Worm (Caenorhabditis elegans) whole organism, young adult: ENCODE measurements around the gene F31E3.12.

Source experiments
- B0261.1 ChIP-seq: sonication (generic microtip); optimal IDR thresholded peaks from 2 replicates; lab custom pipeline; 2016; ENCODE audit warnings: mild to moderate bottlenecking, missing genetic modification characterization, moderate library complexity, missing compliant biosample characterization
- C06A6.2 ChIP-seq: fragments of 200-800 bp; sonication (Bioruptor generic); conservative IDR thresholded peaks from 2 replicates; pipeline ENCODE4 v1.3.6; 2022; ENCODE audit warnings: missing genetic modification characterization, missing compliant biosample characterization
- D2030.7 ChIP-seq: fragments of 200-800 bp; sonication (Bioruptor generic); IDR thresholded peaks from 2 replicates; pipeline ENCODE4 v1.3.6; 2022; ENCODE audit warnings: missing genetic modification reagents, missing genetic modification characterization, missing compliant biosample characterization
- F22D6.2 ChIP-seq: sonication (generic microtip); optimal IDR thresholded peaks from 2 replicates; lab custom pipeline; 2016; ENCODE audit warnings: mild to moderate bottlenecking, missing genetic modification characterization, missing compliant biosample characterization
- F33H1.4 ChIP-seq: fragments of 200-800 bp; sonication (Bioruptor generic); IDR thresholded peaks from 2 replicates; pipeline ENCODE4 v1.3.6; 2022; ENCODE audit warnings: missing genetic modification reagents, missing genetic modification characterization, missing compliant biosample characterization
- Y56A3A.18 ChIP-seq: fragments of 200-800 bp; sonication (Bioruptor generic); IDR thresholded peaks from 2 replicates; pipeline ENCODE4 v1.3.6; 2022; ENCODE audit warnings: missing genetic modification reagents, missing genetic modification characterization, missing compliant biosample characterization
- Y95B8A.8 ChIP-seq: fragments of 200-800 bp; sonication (Bioruptor generic); IDR thresholded peaks from 2 replicates; pipeline ENCODE4 v1.3.6; 2022; ENCODE audit warnings: missing genetic modification reagents, missing genetic modification characterization, missing compliant biosample characterization
- athp-1 ChIP-seq: sonication (generic microtip); optimal IDR thresholded peaks from 2 replicates; lab custom pipeline; 2017; ENCODE audit warnings: mild to moderate bottlenecking, missing genetic modification characterization, missing compliant biosample characterization
- attf-3 ChIP-seq: fragments of 200-800 bp; sonication (Bioruptor generic); conservative IDR thresholded peaks from 2 replicates; pipeline ENCODE4 v1.3.6; 2022; ENCODE audit warnings: missing genetic modification reagents, missing genetic modification characterization, missing compliant biosample characterization
- bed-1 ChIP-seq: fragments of 200-800 bp; sonication (Bioruptor generic); IDR thresholded peaks from 2 replicates; pipeline ENCODE4 v1.3.6; 2022; ENCODE audit warnings: missing genetic modification reagents, missing genetic modification characterization, missing compliant biosample characterization
- bed-2 ChIP-seq: fragments of 200-800 bp; sonication (Bioruptor generic); IDR thresholded peaks from 2 replicates; pipeline ENCODE4 v1.3.6; 2022; ENCODE audit warnings: missing genetic modification reagents, missing genetic modification characterization, missing compliant biosample characterization
- ccch-3 ChIP-seq: fragments of 200-800 bp; sonication (Bioruptor generic); optimal IDR thresholded peaks from 2 replicates; lab custom pipeline; 2018; ENCODE audit warnings: mild to moderate bottlenecking, missing genetic modification characterization, missing compliant biosample characterization
- cebp-1 ChIP-seq, 2 experiments: fragments of 200-800 bp in 1 of 2; sonication (Bioruptor generic) in 1 of 2; sonication (generic microtip) in 1 of 2; IDR thresholded peaks in 1 of 2; optimal IDR thresholded peaks in 1 of 2; 2 replicates each; pipeline versions ENCODE4 v1.3.6 to Lab custom; 2017 to 2022; ENCODE audit warnings: missing compliant biosample characterization in 2 of 2, missing genetic modification characterization in 2 of 2, mild to moderate bottlenecking in 1 of 2, missing genetic modification reagents in 1 of 2, moderate library complexity in 1 of 2
- ceh-100 ChIP-seq: fragments of 200-800 bp; sonication (Bioruptor generic); IDR thresholded peaks from 2 replicates; pipeline ENCODE4 v1.3.6; 2022; ENCODE audit warnings: missing genetic modification reagents, missing genetic modification characterization, missing compliant biosample characterization
- ceh-79 ChIP-seq: sonication (generic microtip); optimal IDR thresholded peaks from 2 replicates; lab custom pipeline; 2017; ENCODE audit warnings: mild to moderate bottlenecking, missing genetic modification characterization, missing compliant biosample characterization
- ceh-91 ChIP-seq: fragments of 200-800 bp; sonication (Bioruptor generic); IDR thresholded peaks from 2 replicates; pipeline ENCODE4 v1.3.6; 2022; ENCODE audit warnings: missing genetic modification reagents, missing genetic modification characterization, missing compliant biosample characterization
- chd-7 ChIP-seq: sonication (generic microtip); optimal IDR thresholded peaks from 2 replicates; lab custom pipeline; 2016; ENCODE audit warnings: mild to moderate bottlenecking, missing genetic modification characterization, moderate library complexity, missing compliant biosample characterization
- dox-1 ChIP-seq: fragments of 200-800 bp; sonication (Bioruptor generic); IDR thresholded peaks from 2 replicates; pipeline ENCODE4 v1.3.6; 2022; ENCODE audit warnings: missing genetic modification reagents, missing genetic modification characterization, missing compliant biosample characterization
- dpl-1 ChIP-seq: fragments of 150-350 bp; optimal IDR thresholded peaks from 2 replicates; lab custom pipeline; 2014; ENCODE audit warnings: missing biosample characterization, missing genetic modification reagents, missing genetic modification characterization
- efl-1 ChIP-seq: fragments of 150-350 bp; optimal IDR thresholded peaks from 2 replicates; lab custom pipeline; 2014; ENCODE audit warnings: missing biosample characterization, missing genetic modification reagents, missing genetic modification characterization
- egl-18 ChIP-seq: fragments of 200-800 bp; sonication (Bioruptor generic); IDR thresholded peaks from 2 replicates; pipeline ENCODE4 v1.3.6; 2022; ENCODE audit warnings: missing genetic modification reagents, missing genetic modification characterization, missing compliant biosample characterization
- ekl-4 ChIP-seq: fragments of 200-800 bp; sonication (Bioruptor generic); IDR thresholded peaks from 2 replicates; pipeline ENCODE4 v1.3.6; 2022; ENCODE audit warnings: missing genetic modification reagents, missing genetic modification characterization, missing compliant biosample characterization
- hmg-20 ChIP-seq: fragments of 200-800 bp; sonication (Bioruptor generic); IDR thresholded peaks from 2 replicates; pipeline ENCODE4 v1.3.6; 2022; ENCODE audit warnings: missing genetic modification reagents, missing genetic modification characterization, missing compliant biosample characterization
- hsf-1 ChIP-seq: fragments of 200-800 bp; sonication (Bioruptor generic); IDR thresholded peaks from 2 replicates; pipeline ENCODE4 v1.3.6; 2022; ENCODE audit warnings: missing genetic modification reagents, missing genetic modification characterization, missing compliant biosample characterization
- let-526 ChIP-seq: fragments of 200-800 bp; sonication (Bioruptor generic); IDR thresholded peaks from 2 replicates; pipeline ENCODE4 v1.3.6; 2022; ENCODE audit warnings: missing genetic modification reagents, missing genetic modification characterization, missing compliant biosample characterization
- lin-54 ChIP-seq: fragments of 200-800 bp; sonication (Bioruptor generic); optimal IDR thresholded peaks from 2 replicates; lab custom pipeline; 2018; ENCODE audit warnings: mild to moderate bottlenecking, missing genetic modification characterization, missing compliant biosample characterization
- lir-1 ChIP-seq: fragments of 200-800 bp; sonication (Bioruptor generic); conservative IDR thresholded peaks from 2 replicates; pipeline ENCODE4 v1.3.6; 2022; ENCODE audit warnings: missing genetic modification reagents, missing genetic modification characterization, missing compliant biosample characterization
- lsl-1 ChIP-seq: fragments of 200-800 bp; sonication (Bioruptor generic); optimal IDR thresholded peaks from 2 replicates; lab custom pipeline; 2018; ENCODE audit warnings: mild to moderate bottlenecking, missing genetic modification characterization, moderate library complexity, missing compliant biosample characterization
- madf-3 ChIP-seq: fragments of 200-800 bp; sonication (Bioruptor generic); IDR thresholded peaks from 2 replicates; pipeline ENCODE4 v1.3.6; 2022; ENCODE audit warnings: missing genetic modification reagents, missing genetic modification characterization, missing compliant biosample characterization
- madf-6 ChIP-seq: fragments of 200-800 bp; sonication (Bioruptor generic); IDR thresholded peaks from 2 replicates; pipeline ENCODE4 v1.3.6; 2022; ENCODE audit warnings: missing genetic modification reagents, missing genetic modification characterization, missing compliant biosample characterization
- madf-8 ChIP-seq: fragments of 200-800 bp; sonication (Bioruptor generic); conservative IDR thresholded peaks from 2 replicates; pipeline ENCODE4 v1.3.6; 2022; ENCODE audit warnings: missing genetic modification reagents, missing genetic modification characterization, missing compliant biosample characterization
- nhr-80 ChIP-seq: sonication (generic microtip); optimal IDR thresholded peaks from 2 replicates; lab custom pipeline; 2016; ENCODE audit warnings: missing genetic modification characterization, missing compliant biosample characterization
- pbrm-1 ChIP-seq: fragments of 200-800 bp; sonication (Bioruptor generic); IDR thresholded peaks from 2 replicates; pipeline ENCODE4 v1.3.6; 2022; ENCODE audit warnings: missing genetic modification reagents, missing genetic modification characterization, missing compliant biosample characterization
- snpc-3.4 ChIP-seq: sonication (generic microtip); optimal IDR thresholded peaks from 2 replicates; lab custom pipeline; 2017; ENCODE audit warnings: missing genetic modification characterization, mild to moderate bottlenecking, missing compliant biosample characterization, antibody characterized with exemption, moderate library complexity, missing genotype, missing genetic modification reagents
- snpc-4 ChIP-seq, 5 experiments: fragments of 150-350 bp in 1 of 5; sonication (generic microtip) in 4 of 5; optimal IDR thresholded peaks; 2 replicates each; lab custom pipeline; 2014 to 2018; ENCODE audit warnings: missing genetic modification characterization in 5 of 5, missing biosample characterization in 3 of 5, antibody characterized with exemption in 2 of 5, mild to moderate bottlenecking in 2 of 5, missing compliant biosample characterization in 2 of 5, missing genotype in 2 of 5, moderate library complexity in 2 of 5, missing genetic modification reagents in 1 of 5
- xnd-1 ChIP-seq: sonication (generic microtip); optimal IDR thresholded peaks from 2 replicates; lab custom pipeline; 2016; ENCODE audit warnings: missing genotype, missing genetic modification reagents, missing genetic modification characterization, missing compliant biosample characterization
- zim-3 ChIP-seq: sonication (generic microtip); optimal IDR thresholded peaks from 2 replicates; lab custom pipeline; 2017; ENCODE audit warnings: mild to moderate bottlenecking, missing genetic modification characterization, moderate library complexity, missing compliant biosample characterization
- ztf-28 ChIP-seq: fragments of 200-800 bp; sonication (Bioruptor generic); IDR thresholded peaks from 2 replicates; pipeline ENCODE4 v1.3.6; 2022; ENCODE audit warnings: missing genetic modification reagents, missing genetic modification characterization, missing compliant biosample characterization

F31E3.12 gene

ce11 chrIII:6946382-6946781, 22.8 kb upstream of the F31E3.12 start, which contains the start of gene let-711:
TSS of gene let-711 (plus strand) at chrIII:6946718.
- TF ChIP-seq egl-18 (GFP tag; lab: Robert Waterston, UW) (no peak), dpl-1 (GFP tag; lab: Kevin White, UChicago) (peak; percentile 37), ccch-3 (GFP tag; lab: Kevin White, UChicago) (no peak), B0261.1 (tag; lab: Kevin White, UChicago) (no peak), madf-3 (0 out of 2 replicates have a peak, but pooled peaks have one; percentile 79), lin-54 (peak; percentile 55), Y95B8A.8 (GFP tag; lab: Robert Waterston, UW) (0 out of 2 replicates have a peak, but pooled peaks have one; percentile 7), C06A6.2 (GFP tag; lab: Robert Waterston, UW) (no peak), ceh-100 (GFP tag; lab: Robert Waterston, UW) (no peak), ekl-4 (0 out of 2 replicates have a peak, but pooled peaks have one; percentile 29), snpc-3.4 (tag; lab: Kevin White, UChicago) (peak; percentile 7), D2030.7 (peak; percentile 53), bed-2 (GFP tag; lab: Robert Waterston, UW) (no peak), madf-6 (GFP tag; lab: Robert Waterston, UW) (peak; percentile 92), attf-3 (peak; percentile 95), hsf-1 (0 out of 2 replicates have a peak, but pooled peaks have one; percentile 39), snpc-4 (GFP tag; optimal IDR thresholded peaks at IDR 0.05; lab: Kevin White, UChicago) (peak; percentile 22), snpc-4 (tag; optimal IDR thresholded peaks at IDR 0.05; lab: Kevin White, UChicago) (no peak), Y56A3A.18 (GFP tag; lab: Robert Waterston, UW) (no peak), madf-8 (GFP tag; lab: Robert Waterston, UW) (peak; percentile 79), let-526 (GFP tag; lab: Robert Waterston, UW) (no peak), lir-1 (no peak), nhr-80 (no peak), xnd-1 (tag; lab: Kevin White, UChicago) (peak; percentile 60), ztf-28 (GFP tag; lab: Robert Waterston, UW) (no peak), pbrm-1 (no peak), dox-1 (GFP tag; lab: Robert Waterston, UW) (peak; percentile 18; the same call in 1 of the 2 replicates), zim-3 (no peak), efl-1 (peak; percentile 89), lsl-1 (GFP tag; lab: Kevin White, UChicago) (peak; percentile 48), F33H1.4 (GFP tag; lab: Robert Waterston, UW) (peak; percentile 62), ceh-79 (tag; lab: Kevin White, UChicago) (no peak), chd-7 (tag; lab: Kevin White, UChicago) (no peak), ceh-91 (GFP tag; lab: Robert Waterston, UW) (peak; percentile 78)

- no peak for TF ChIP-seq hsf-1
- peak; percentile 50 for TF ChIP-seq attf-3
- no peak for TF ChIP-seq hmg-20
- peak; percentile 24 for TF ChIP-seq nhr-80
- TF ChIP-seq bed-1, result no peak
- no peak for TF ChIP-seq F22D6.2 (tag; lab: Kevin White, UChicago)
- TF ChIP-seq athp-1 (tag; lab: Kevin White, UChicago), result no peak
- no peak for TF ChIP-seq cebp-1 (GFP tag; IDR thresholded peaks at IDR 0.05; lab: Robert Waterston, UW)
- TF ChIP-seq cebp-1 (tag; optimal IDR thresholded peaks at IDR 0.05; lab: Kevin White, UChicago), result peak; percentile 17
- TF ChIP-seq, all 124 proteins: peak for 3
Observed at ce11 chrIII:6947896-6948295, 21.3 kb upstream of the F31E3.12 start.
